Worm (Caenorhabditis elegans): Measurements from ENCODE around the gene cdh-1.

cdh-1 gene

DNA sequence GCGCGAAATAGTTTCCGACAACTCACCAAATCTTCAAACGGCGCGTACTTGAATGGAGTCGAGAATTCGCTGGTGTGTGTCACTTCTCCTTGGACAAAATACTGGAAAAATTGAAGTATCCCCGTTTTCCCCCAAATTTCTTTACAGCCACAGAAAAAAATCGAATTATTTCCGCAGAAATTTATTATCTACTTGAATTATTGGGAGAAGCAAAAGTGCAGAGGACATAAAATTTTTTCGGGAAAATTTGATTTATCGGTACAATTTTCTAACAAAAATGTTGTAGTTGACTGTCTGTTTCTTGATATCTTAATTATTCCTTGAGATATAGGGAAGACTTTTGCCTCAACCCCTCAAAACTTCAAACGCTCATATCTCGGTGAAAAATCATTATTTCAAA is 12.3 kb downstream of the cdh-1 start, which contains the start of gene R10F2.4:
Gene R10F2.4 (minus strand): TSS at position 101 of the 400 bp plus-strand sequence.
- no peak for TF ChIP-seq snpc-4 (tag; optimal IDR thresholded peaks at IDR 0.05)
- no peak for TF ChIP-seq zag-1 (tag; optimal IDR thresholded peaks at IDR 0.05)
- no peak for TF ChIP-seq elt-2 (tag; optimal IDR thresholded peaks at IDR 0.05)
- TF ChIP-seq nhr-43 (tag; optimal IDR thresholded peaks at IDR 0.05; ENCODE audit: poor library complexity, severe bottlenecking), result no peak
- TF ChIP-seq mml-1 (tag; optimal IDR thresholded peaks at IDR 0.05), result no peak
- TF ChIP-seq tbx-2 (tag; optimal IDR thresholded peaks at IDR 0.05), result no peak

DNA sequence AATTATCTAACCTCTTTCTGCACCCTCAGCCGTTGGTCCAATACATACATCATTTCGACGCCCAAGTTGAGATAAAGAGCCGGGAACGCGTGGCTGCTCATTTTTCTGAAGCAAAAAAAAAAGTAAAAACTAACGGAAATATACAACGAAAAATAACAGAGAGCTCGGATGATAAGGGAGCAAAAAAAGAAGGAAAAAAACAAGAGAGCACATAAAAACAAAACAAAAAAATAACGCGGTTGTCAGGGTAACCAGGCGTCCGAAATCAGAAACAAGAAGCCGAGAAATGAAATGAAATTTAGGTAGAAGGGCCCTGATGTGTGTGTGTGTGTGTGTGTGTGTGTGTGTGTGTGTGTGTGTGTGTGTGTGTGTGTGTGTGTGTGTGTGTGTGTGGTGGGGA is 14.0 kb downstream of the cdh-1 start, which contains the start of gene R10F2.5:
Gene R10F2.5 (minus strand): TSS at position 101 of the 400 bp plus-strand sequence.
- TF ChIP-seq nhr-76 (tag; optimal IDR thresholded peaks at IDR 0.05) (no peak), nhr-237 (tag; optimal IDR thresholded peaks at IDR 0.05) (no peak), ztf-11 (tag; optimal IDR thresholded peaks at IDR 0.05) (no peak), hmg-11 (tag; optimal IDR thresholded peaks at IDR 0.05) (no peak), zag-1 (tag; optimal IDR thresholded peaks at IDR 0.05) (no peak), egl-5 (tag; optimal IDR thresholded peaks at IDR 0.05) (no peak)

DNA sequence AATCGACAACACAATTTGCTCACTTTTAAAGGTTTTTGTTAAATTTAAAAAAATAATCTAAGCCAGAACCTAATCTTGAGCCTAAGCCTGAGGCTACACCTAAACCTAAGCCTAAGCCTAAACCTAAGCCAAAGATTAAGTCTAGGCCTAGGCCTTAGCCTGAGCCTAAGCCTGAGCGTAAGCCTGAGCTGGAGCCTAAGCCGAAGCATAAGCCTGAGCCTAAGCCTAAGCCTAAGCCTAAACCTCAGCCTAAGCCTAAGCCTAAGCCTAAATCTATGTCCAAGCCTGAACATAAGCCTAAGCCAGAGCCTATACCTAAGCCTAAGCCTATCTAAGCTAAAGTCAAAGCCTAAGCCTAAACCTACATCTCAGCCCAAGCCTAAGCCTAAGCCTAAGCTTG is 27.1 kb downstream of the cdh-1 start:
- TF ChIP-seq unc-62 (GFP tag; optimal IDR thresholded peaks at IDR 0.05) (no peak), pha-4 (tag; optimal IDR thresholded peaks at IDR 0.05) (no peak), nhr-237 (tag; optimal IDR thresholded peaks at IDR 0.05) (no peak), tbx-2 (tag; optimal IDR thresholded peaks at IDR 0.05) (no peak), eor-1 (tag; optimal IDR thresholded peaks at IDR 0.05) (no peak), fkh-2 (tag; optimal IDR thresholded peaks at IDR 0.05) (no peak), R02D3.7 (tag; optimal IDR thresholded peaks at IDR 0.05) (no peak), nhr-67 (tag; optimal IDR thresholded peaks at IDR 0.05) (no peak), nhr-28 (tag; optimal IDR thresholded peaks at IDR 0.05) (no peak), lin-15B (tag; optimal IDR thresholded peaks at IDR 0.05) (no peak), ceh-82 (tag; optimal IDR thresholded peaks at IDR 0.05) (no peak), unc-39 (tag; optimal IDR thresholded peaks at IDR 0.05) (no peak), ama-1 (optimal IDR thresholded peaks at IDR 0.05) (no peak), snpc-4 (tag; optimal IDR thresholded peaks at IDR 0.05) (no peak), lsy-12 (tag; optimal IDR thresholded peaks at IDR 0.05) (no peak), ztf-4 (tag; optimal IDR thresholded peaks at IDR 0.05) (no peak), lin-39 (tag; optimal IDR thresholded peaks at IDR 0.05) (no peak)

DNA sequence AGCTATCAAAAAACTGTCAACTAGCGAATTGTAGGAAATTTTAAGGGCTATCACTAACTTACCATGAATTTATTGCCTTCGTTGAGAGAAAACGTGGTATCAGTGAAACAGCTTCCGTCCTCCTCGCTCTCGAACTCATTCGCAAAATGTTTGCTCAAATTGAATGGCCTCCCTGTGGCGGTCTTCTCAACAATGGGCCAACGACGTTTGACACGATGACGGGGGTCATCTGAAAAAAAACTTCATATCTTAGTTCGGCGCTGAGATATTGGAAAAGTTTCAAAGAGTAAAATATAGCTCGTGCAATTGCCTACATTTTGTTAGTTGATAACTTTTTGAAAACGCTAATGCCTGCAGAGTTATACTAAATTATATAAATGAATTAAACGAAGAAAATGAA is 30.9 kb downstream of the cdh-1 start:
- no peak for TF ChIP-seq nhr-11 (tag; optimal IDR thresholded peaks at IDR 0.05)
- TF ChIP-seq lin-39 (tag; optimal IDR thresholded peaks at IDR 0.05), result no peak
- TF ChIP-seq R02D3.7 (tag; optimal IDR thresholded peaks at IDR 0.05), result no peak
- no peak for TF ChIP-seq eor-1 (tag; optimal IDR thresholded peaks at IDR 0.05)
- no peak for TF ChIP-seq snpc-4 (tag; optimal IDR thresholded peaks at IDR 0.05)
- no peak for TF ChIP-seq nhr-67 (tag; optimal IDR thresholded peaks at IDR 0.05)
- TF ChIP-seq egl-27 (tag; optimal IDR thresholded peaks at IDR 0.05), result no peak
- no peak for TF ChIP-seq fkh-2 (tag; optimal IDR thresholded peaks at IDR 0.05)
- no peak for TF ChIP-seq nhr-237 (tag; optimal IDR thresholded peaks at IDR 0.05)
- no peak for TF ChIP-seq unc-62 (GFP tag; optimal IDR thresholded peaks at IDR 0.05)

DNA sequence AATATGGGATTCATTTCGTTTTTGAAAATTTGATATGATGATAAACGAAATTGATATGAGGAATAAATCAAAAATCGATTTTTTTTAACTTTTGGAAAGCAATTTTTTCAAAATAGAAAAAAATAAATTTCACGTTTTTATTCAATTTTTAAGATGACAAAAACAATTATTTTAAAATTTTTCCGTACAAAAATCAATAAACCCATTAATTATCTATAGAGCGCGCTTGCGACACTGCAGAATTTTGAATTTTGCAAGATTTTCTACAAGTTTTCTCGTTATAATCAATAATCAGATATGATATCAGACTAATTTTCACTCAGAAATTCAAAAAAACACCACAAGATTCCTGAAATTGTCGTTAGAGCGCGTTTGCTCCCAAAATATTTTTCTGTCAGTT is 33.3 kb downstream of the cdh-1 start, which contains the start of gene R10F2.6:
Gene R10F2.6 (minus strand): TSS at position 101 of the 400 bp plus-strand sequence.
- no peak for TF ChIP-seq egl-5 (tag; optimal IDR thresholded peaks at IDR 0.05)
- TF ChIP-seq ZK546.5 (tag; optimal IDR thresholded peaks at IDR 0.05), result no peak
- TF ChIP-seq fos-1 (tag; optimal IDR thresholded peaks at IDR 0.05), result no peak
- no peak for TF ChIP-seq nhr-12 (tag; optimal IDR thresholded peaks at IDR 0.05)
- no peak for TF ChIP-seq daf-12 (tag; optimal IDR thresholded peaks at IDR 0.05)
- no peak for TF ChIP-seq lin-39 (tag; optimal IDR thresholded peaks at IDR 0.05)
- TF ChIP-seq ama-1 (optimal IDR thresholded peaks at IDR 0.05), result no peak
- TF ChIP-seq nhr-43 (tag; optimal IDR thresholded peaks at IDR 0.05; ENCODE audit: poor library complexity, severe bottlenecking), result no peak
- no peak for TF ChIP-seq lin-15B (tag; optimal IDR thresholded peaks at IDR 0.05)
- no peak for TF ChIP-seq R02D3.7 (tag; optimal IDR thresholded peaks at IDR 0.05)
- TF ChIP-seq pha-4 (tag; optimal IDR thresholded peaks at IDR 0.05), result no peak
- no peak for TF ChIP-seq unc-62 (GFP tag; optimal IDR thresholded peaks at IDR 0.05)
- no peak for TF ChIP-seq snpc-4 (tag; optimal IDR thresholded peaks at IDR 0.05)
- TF ChIP-seq jun-1 (tag; optimal IDR thresholded peaks at IDR 0.05), result no peak
- no peak for TF ChIP-seq sea-2 (GFP tag; optimal IDR thresholded peaks at IDR 0.05)
- TF ChIP-seq ceh-28 (tag; optimal IDR thresholded peaks at IDR 0.05), result no peak
- no peak for TF ChIP-seq fkh-10 (GFP tag; optimal IDR thresholded peaks at IDR 0.05)
